Fruit fly (Drosophila melanogaster) whole organism, wandering third instar larva: ENCODE data around the gene tal-2A.

ENCODE experiments used
- CG32264 ChIP-seq: fragments of 200-800 bp; sonication (Bioruptor generic); optimal IDR thresholded peaks from 2 replicates; lab custom pipeline; 2016; ENCODE audit warnings: missing biosample characterization, missing genetic modification characterization
- CrebA ChIP-seq: fragments of 200-800 bp; sonication (Bioruptor generic); optimal IDR thresholded peaks from 2 replicates; lab custom pipeline; 2016; ENCODE audit warnings: missing biosample characterization, mild to moderate bottlenecking, missing genetic modification characterization, borderline replicate concordance
- Dif ChIP-seq: fragments of 200-275, 200-300 bp; sonication (Bioruptor generic); optimal IDR thresholded peaks from 2 replicates; lab custom pipeline; 2018; ENCODE audit warnings: missing biosample characterization, missing genetic modification characterization; ENCODE audit not compliant: partially characterized antibody
- HLH106 ChIP-seq: fragments of 200-800 bp; optimal IDR thresholded peaks from 3 replicates; lab custom pipeline; 2019; ENCODE audit warnings: missing biosample characterization, mild to moderate bottlenecking, missing genetic modification characterization, moderate library complexity
- Hnf4 ChIP-seq: fragments of 200-800 bp; sonication (Bioruptor generic); optimal IDR thresholded peaks from 2 replicates; lab custom pipeline; 2016; ENCODE audit warnings: missing biosample characterization, mild to moderate bottlenecking, missing genetic modification characterization
- Hr78 ChIP-seq: fragments of >200 bp; optimal IDR thresholded peaks from 2 replicates; lab custom pipeline; 2017; ENCODE audit warnings: missing biosample characterization, missing genetic modification characterization
- Hr83 ChIP-seq: fragments of 200-300 bp; sonication (Bioruptor generic); optimal IDR thresholded peaks from 2 replicates; lab custom pipeline; 2016; ENCODE audit warnings: missing biosample characterization, mild to moderate bottlenecking, missing genetic modification characterization, moderate library complexity; ENCODE audit not compliant: poor library complexity, severe bottlenecking
- Jra ChIP-seq: sonication (Bioruptor generic); optimal IDR thresholded peaks from 2 replicates; lab custom pipeline; 2016; ENCODE audit warnings: missing biosample characterization, missing genetic modification characterization
- Mio ChIP-seq: sonication (Bioruptor generic); optimal IDR thresholded peaks from 2 replicates; lab custom pipeline; 2016; ENCODE audit warnings: missing biosample characterization, missing genetic modification characterization
- Myc ChIP-seq: fragments of >200 bp; optimal IDR thresholded peaks from 2 replicates; lab custom pipeline; 2017
- N ChIP-seq: fragments of >200 bp; optimal IDR thresholded peaks from 2 replicates; lab custom pipeline; 2018; ENCODE audit warnings: missing biosample characterization, missing external identifiers, missing genetic modification characterization
- OdsH ChIP-seq: fragments of 200-800 bp; sonication (Bioruptor generic); optimal IDR thresholded peaks from 2 replicates; lab custom pipeline; 2016; ENCODE audit warnings: missing biosample characterization, mild to moderate bottlenecking, missing genetic modification characterization
- Vsx2 ChIP-seq: fragments of 200-300, 225-300 bp; sonication (Bioruptor generic); optimal IDR thresholded peaks from 2 replicates; lab custom pipeline; 2018; ENCODE audit warnings: missing biosample characterization, missing genetic modification characterization; ENCODE audit not compliant: partially characterized antibody
- br ChIP-seq: fragments of 200-800 bp; sonication (Bioruptor generic); optimal IDR thresholded peaks from 2 replicates; lab custom pipeline; 2016; ENCODE audit warnings: missing biosample characterization, missing genetic modification characterization
- dl ChIP-seq, 2 experiments: fragments of 175-275, 200-275 bp in 1 of 2; fragments of 200-275 bp in 1 of 2; sonication (Bioruptor generic); optimal IDR thresholded peaks; lab custom pipeline; 2018; ENCODE audit warnings: mild to moderate bottlenecking in 2 of 2, missing biosample characterization in 2 of 2, missing genetic modification characterization in 2 of 2, moderate library complexity in 2 of 2; ENCODE audit not compliant: partially characterized antibody in 2 of 2, insufficient read depth in 1 of 2
- dmrt93B ChIP-seq: fragments of 200-800 bp; sonication (Bioruptor generic); optimal IDR thresholded peaks from 2 replicates; lab custom pipeline; 2018; ENCODE audit warnings: missing biosample characterization, mild to moderate bottlenecking, missing genetic modification characterization
- ey ChIP-seq: fragments of 200-800 bp; sonication (Bioruptor generic); optimal IDR thresholded peaks from 2 replicates; lab custom pipeline; 2016; ENCODE audit warnings: missing biosample characterization, missing genetic modification characterization
- foxo ChIP-seq, 2 experiments: fragments of 200-800 bp; sonication (Bioruptor generic); optimal IDR thresholded peaks; 2 replicates in 1 of 2; 3 replicates in 1 of 2; lab custom pipeline; 2016 to 2017; ENCODE audit warnings: missing biosample characterization in 2 of 2, missing genetic modification characterization in 2 of 2
- fru ChIP-seq: fragments of 200-800 bp; sonication (Bioruptor generic); optimal IDR thresholded peaks from 3 replicates; lab custom pipeline; 2016; ENCODE audit warnings: missing biosample characterization, mild to moderate bottlenecking, missing genetic modification characterization
- h ChIP-seq: fragments of 200-800 bp; sonication (Bioruptor generic); optimal IDR thresholded peaks from 3 replicates; lab custom pipeline; 2016; ENCODE audit warnings: missing biosample characterization, mild to moderate bottlenecking, missing genetic modification characterization
- lola ChIP-seq: fragments of >200 bp; optimal IDR thresholded peaks from 2 replicates; lab custom pipeline; 2017; ENCODE audit warnings: missing biosample characterization, missing genetic modification characterization
- pan ChIP-seq: fragments of >200 bp; optimal IDR thresholded peaks from 2 replicates; lab custom pipeline; 2017
- psq ChIP-seq: fragments of 200-800 bp; sonication (Bioruptor generic); optimal IDR thresholded peaks from 3 replicates; lab custom pipeline; 2017; ENCODE audit warnings: missing biosample characterization, mild to moderate bottlenecking, missing genetic modification characterization, moderate library complexity
- rgr ChIP-seq: fragments of 200-800 bp; sonication (Bioruptor generic); optimal IDR thresholded peaks from 3 replicates; lab custom pipeline; 2016; ENCODE audit warnings: missing biosample characterization, mild to moderate bottlenecking, missing genetic modification characterization
- sage ChIP-seq: fragments of 200-800 bp; sonication (Bioruptor generic); optimal IDR thresholded peaks from 2 replicates; lab custom pipeline; 2016; ENCODE audit warnings: missing biosample characterization, mild to moderate bottlenecking, missing genetic modification characterization
- tai ChIP-seq: sonication (Bioruptor generic); optimal IDR thresholded peaks from 2 replicates; lab custom pipeline; 2016; ENCODE audit warnings: missing biosample characterization, missing genetic modification characterization
- woc ChIP-seq: sonication (Bioruptor generic); optimal IDR thresholded peaks from 2 replicates; lab custom pipeline; 2016; ENCODE audit warnings: missing biosample characterization, mild to moderate bottlenecking, missing genetic modification characterization

tal-2A gene

DNA sequence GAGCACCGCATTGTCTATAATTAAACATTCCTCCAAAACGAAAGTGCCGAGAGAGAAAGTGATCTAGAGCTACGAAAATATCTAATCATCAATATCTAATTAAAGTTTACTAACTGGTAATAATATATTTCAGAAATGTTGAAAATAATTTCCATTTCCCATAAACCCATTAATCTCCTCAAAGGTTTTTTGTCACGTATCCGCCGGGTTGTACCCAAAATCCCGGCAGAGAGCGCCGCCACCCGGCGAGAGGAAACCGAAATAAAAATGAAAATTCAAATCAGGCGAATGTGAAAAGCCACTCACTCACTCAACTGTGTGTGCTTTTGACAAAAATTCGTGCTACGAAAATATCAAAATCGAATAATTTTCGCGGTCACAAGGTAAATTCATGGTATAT lies 41.7 kb upstream of the tal-2A start, which contains the start of gene CG9297:
TSS of gene CG9297 (plus strand) at position 301 of the 400 bp plus-strand sequence.
- TF ChIP-seq Vsx2 (GFP tag; lab: Kevin White, UChicago) (no peak), HLH106 (tag; lab: Kevin White, UChicago) (no peak), psq (GFP tag; lab: Kevin White, UChicago) (no peak), br (no peak), foxo (GFP tag; optimal IDR thresholded peaks at IDR 0.05; lab: Kevin White, UChicago) (no peak), sage (GFP tag; lab: Kevin White, UChicago) (no peak)

DNA sequence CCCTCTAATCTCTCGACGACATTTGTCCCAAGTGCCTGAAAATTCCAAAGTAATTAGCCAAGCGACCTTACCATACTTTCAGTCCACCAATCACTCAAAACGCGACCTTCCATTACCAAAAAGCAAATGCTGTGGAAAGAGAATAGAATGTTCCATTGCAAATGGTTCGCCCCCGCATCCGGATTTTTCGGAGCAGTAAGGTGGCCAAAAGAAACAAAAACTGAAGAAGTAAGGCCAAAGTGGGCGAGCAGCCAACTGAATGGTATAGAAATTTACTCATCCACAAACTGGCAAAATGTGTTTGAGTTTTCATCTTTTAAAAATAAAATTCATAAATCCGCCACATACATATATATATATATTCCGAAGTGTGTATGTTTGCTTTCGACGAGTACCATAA lies 39.6 kb upstream of the tal-2A start:
- TF ChIP-seq foxo (GFP tag; optimal IDR thresholded peaks at IDR 0.05; lab: Kevin White, UChicago) (no peak), dmrt93B (GFP tag; lab: Kevin White, UChicago) (no peak), Hr78 (GFP tag; lab: Kevin White, UChicago) (no peak), ey (no peak), sage (GFP tag; lab: Kevin White, UChicago) (no peak), Jra (GFP tag; lab: Kevin White, UChicago) (no peak), Mio (GFP tag; lab: Kevin White, UChicago) (no peak), br (no peak), Vsx2 (GFP tag; lab: Kevin White, UChicago) (no peak), Dif (no peak), N (GFP tag; lab: Kevin White, UChicago) (no peak), tai (GFP tag; lab: Kevin White, UChicago) (no peak), Myc (lab: Kevin White, UChicago) (no peak), lola (GFP tag; lab: Kevin White, UChicago) (no peak), CrebA (no peak)

DNA sequence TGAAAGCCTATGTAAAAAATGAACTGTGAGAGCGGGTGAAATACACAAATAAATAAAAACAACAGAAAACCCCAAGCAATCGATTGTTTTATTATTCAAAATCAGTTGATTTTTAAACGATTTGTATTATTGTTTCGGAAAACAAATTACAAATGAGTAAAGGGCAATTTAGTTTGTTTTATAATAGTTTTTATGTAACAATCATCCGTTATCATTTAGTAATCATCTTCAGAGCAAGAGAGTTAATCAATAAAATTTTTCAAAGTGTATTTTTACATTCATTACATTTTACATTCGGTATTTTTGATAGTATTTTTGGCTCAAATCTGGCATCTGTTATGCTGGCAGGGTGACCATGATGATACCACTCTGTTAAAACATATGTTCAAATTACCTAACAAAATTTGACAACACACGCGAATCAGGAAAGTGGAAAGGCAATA lies 33.6 kb upstream of the tal-2A start, which contains the start of the genes CG42375 and CG9288:
TSS of gene CG42375 (plus strand) at position 384 of the 443 bp plus-strand sequence.
TSS of gene CG9288 (plus strand) at position 384 of the 443 bp plus-strand sequence.
- TF ChIP-seq ey: no peak
- peak; percentile 13 for TF ChIP-seq HLH106 (tag; lab: Kevin White, UChicago)
- TF ChIP-seq dmrt93B (GFP tag; lab: Kevin White, UChicago): no peak
- peak; percentile 54 for TF ChIP-seq Hnf4
- peak; percentile 58 for TF ChIP-seq fru (GFP tag; lab: Kevin White, UChicago)
- TF ChIP-seq sage (GFP tag; lab: Kevin White, UChicago): peak; percentile 25
- peak; percentile 49 for TF ChIP-seq woc (GFP tag; lab: Kevin White, UChicago)
- TF ChIP-seq rgr: peak; percentile 31
- peak in 1 of 2 experiments; percentile 67 for TF ChIP-seq foxo (GFP tag; optimal IDR thresholded peaks at IDR 0.05; lab: Kevin White, UChicago)
- peak; percentile 11 for TF ChIP-seq psq (GFP tag; lab: Kevin White, UChicago)

DNA sequence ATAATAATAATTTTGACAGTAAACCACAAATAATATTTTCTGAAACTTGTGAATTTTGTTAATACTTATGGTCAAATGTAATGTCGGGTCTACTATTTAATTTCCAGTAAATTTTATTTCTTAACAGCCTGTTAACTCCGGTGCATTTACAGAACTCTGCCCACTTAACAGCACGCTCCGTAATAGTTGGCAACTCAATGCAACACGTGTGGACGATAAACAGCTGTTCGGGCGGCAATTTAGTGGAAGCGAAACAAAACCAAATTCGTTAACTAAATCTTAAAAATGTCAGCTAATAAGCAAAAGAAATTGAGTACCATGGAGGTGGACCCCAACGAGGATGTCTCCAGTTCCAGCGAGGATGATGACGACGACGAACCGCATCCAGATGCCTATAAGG lies 32.1 kb upstream of the tal-2A start, which contains the start of gene CG9286:
TSS of gene CG9286 (plus strand) at position 196 of the 400 bp plus-strand sequence.
- TF ChIP-seq Myc (lab: Kevin White, UChicago) (peak; percentile 17), Hnf4 (no peak), psq (GFP tag; lab: Kevin White, UChicago) (no peak)

DNA sequence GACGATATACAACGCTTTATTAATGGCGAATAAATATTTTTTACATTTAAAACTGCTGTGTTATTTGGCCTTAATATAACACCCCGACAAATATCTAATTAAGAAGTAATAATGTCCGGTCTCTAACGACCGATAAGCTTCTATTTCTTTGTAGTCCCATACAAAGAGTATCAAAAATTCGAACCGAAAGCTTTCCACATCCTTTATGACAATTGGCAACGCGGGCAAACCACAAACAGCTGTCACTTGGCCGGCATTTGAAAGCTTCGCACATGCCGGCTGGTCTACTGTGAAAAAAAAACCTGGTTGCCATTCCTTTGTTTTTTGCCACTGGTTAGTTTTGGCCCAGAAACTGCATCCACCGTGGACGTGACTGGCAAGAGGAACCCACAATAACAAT lies 30.9 kb upstream of the tal-2A start, which contains the start of gene Dip-B:
TSS of gene Dip-B (plus strand) at position 254 of the 400 bp plus-strand sequence.
- TF ChIP-seq OdsH (GFP tag; lab: Kevin White, UChicago) (no peak), Hnf4 (no peak), pan (peak; percentile 33), Myc (lab: Kevin White, UChicago) (peak; percentile 51)

DNA sequence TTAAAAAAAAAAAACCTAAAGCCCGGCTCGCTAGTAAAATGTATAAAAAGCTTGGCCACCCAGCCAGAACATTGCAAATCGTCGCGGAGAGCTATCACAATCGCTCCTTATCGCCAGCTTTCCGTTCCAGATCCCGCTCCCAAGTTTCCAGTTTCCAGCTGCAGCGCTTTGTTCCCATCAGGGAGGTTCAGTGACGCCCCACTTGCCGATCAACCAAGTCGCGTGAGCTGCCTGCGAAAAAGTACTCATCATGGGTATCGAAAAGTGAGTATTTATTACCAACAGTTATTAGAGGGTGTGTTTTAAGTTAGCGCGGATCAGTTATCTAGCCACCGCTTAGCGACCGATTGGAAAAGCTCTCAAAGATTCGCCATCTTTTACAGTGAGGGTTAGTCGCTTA lies 30.3 kb upstream of the tal-2A start:
- TF ChIP-seq CG32264 (GFP tag; lab: Kevin White, UChicago) (no peak), Hr83 (GFP tag; lab: Kevin White, UChicago) (peak; percentile 16), h (peak; percentile 26), dl (GFP tag; optimal IDR thresholded peaks at IDR 0.05; lab: Kevin White, UChicago; ENCODE audit: insufficient read depth in 1 of 2, partially characterized antibody in 2 of 2) (peak in 1 of 2 experiments; percentile 15), Dif (peak; percentile 19)
